Fruit fly (Drosophila melanogaster) whole organism, pupa: ENCODE data around the gene Vta1.
A peak's percentile ranks its signal among the peaks of the same experiment; 100 is the strongest.

Experiments used
- CG10348 ChIP-seq: fragments of 200-800 bp; sonication (Bioruptor generic); IDR thresholded peaks from 2 replicates; pipeline ENCODE4 v1.3.6; 2022; ENCODE audit warnings: missing biosample characterization, missing genetic modification characterization
- CG12605 ChIP-seq: fragments of 200-800 bp; sonication (Bioruptor generic); IDR thresholded peaks from 2 replicates; pipeline ENCODE4 v1.3.6; 2022; ENCODE audit warnings: missing biosample characterization, missing genetic modification characterization
- CG13204 ChIP-seq: fragments of 200-800 bp; sonication (Bioruptor generic); optimal IDR thresholded peaks from 2 replicates; lab custom pipeline; 2018; ENCODE audit warnings: missing biosample characterization, mild to moderate bottlenecking, missing genetic modification characterization, moderate library complexity
- CG14655 ChIP-seq: fragments of 200-800 bp; sonication (Bioruptor generic); optimal IDR thresholded peaks from 3 replicates; lab custom pipeline; 2017; ENCODE audit warnings: mild to moderate bottlenecking, missing biosample characterization, missing genetic modification reagents, missing genetic modification characterization
- CG15710 ChIP-seq: fragments of 200-800 bp; sonication (Bioruptor generic); optimal IDR thresholded peaks from 2 replicates; lab custom pipeline; 2018; ENCODE audit warnings: missing biosample characterization, mild to moderate bottlenecking, missing genetic modification characterization, moderate library complexity
- CG17806 ChIP-seq: fragments of 200-800 bp; sonication (Bioruptor generic); optimal IDR thresholded peaks from 2 replicates; lab custom pipeline; 2018; ENCODE audit warnings: missing biosample characterization, mild to moderate bottlenecking, missing genetic modification characterization, moderate library complexity
- CG32121 ChIP-seq: fragments of 200-800 bp; sonication (Bioruptor generic); IDR thresholded peaks from 2 replicates; pipeline ENCODE4 v1.3.6; 2022; ENCODE audit warnings: missing biosample characterization, missing genetic modification characterization
- CG34367 ChIP-seq: fragments of 200-800 bp; sonication (Bioruptor generic); optimal IDR thresholded peaks from 2 replicates; lab custom pipeline; 2018; ENCODE audit warnings: missing biosample characterization, mild to moderate bottlenecking, missing genetic modification characterization
- CG4496 ChIP-seq: fragments of 200-800 bp; sonication (Bioruptor generic); IDR thresholded peaks from 3 replicates; pipeline ENCODE4 v1.3.6; 2022; ENCODE audit warnings: missing biosample characterization, missing genetic modification characterization
- EcR ChIP-seq: fragments of 200-800 bp; sonication (Bioruptor generic); optimal IDR thresholded peaks from 3 replicates; lab custom pipeline; 2019; ENCODE audit warnings: missing biosample characterization, missing genetic modification characterization, mild to moderate bottlenecking, moderate library complexity, missing genetic modification reagents
- Pif1B ChIP-seq: fragments of 200-800 bp; sonication (Bioruptor generic); optimal IDR thresholded peaks from 3 replicates; lab custom pipeline; 2016; ENCODE audit warnings: missing biosample characterization, missing genetic modification characterization
- Snoo ChIP-seq: fragments of 200-800 bp; sonication (Bioruptor generic); optimal IDR thresholded peaks from 3 replicates; lab custom pipeline; 2017; ENCODE audit warnings: missing biosample characterization, mild to moderate bottlenecking, missing genetic modification characterization, inconsistent platforms
- fd96Ca ChIP-seq: fragments of 200-800 bp; sonication (Bioruptor generic); IDR thresholded peaks from 3 replicates; pipeline ENCODE4 v1.3.6; 2022; ENCODE audit warnings: missing biosample characterization, missing genetic modification characterization
- rn ChIP-seq: fragments of 200-800 bp; sonication (Bioruptor generic); IDR thresholded peaks from 2 replicates; pipeline ENCODE4 v1.3.6; 2022; ENCODE audit warnings: missing biosample characterization, missing genetic modification characterization

dm6 chr3L:1688161-1688560 is 35.5 kb upstream of the Vta1 start:
- TF ChIP-seq CG14655 (GFP tag; lab: Kevin White, UChicago) (peak; percentile 50), CG32121 (GFP tag; lab: Robert Waterston, UW) (no peak), EcR (no peak), CG12605 (GFP tag; lab: Robert Waterston, UW) (no peak), fd96Ca (no peak), rn (no peak), CG10348 (GFP tag; lab: Robert Waterston, UW) (no peak), CG4496 (GFP tag; lab: Robert Waterston, UW) (no peak), CG34367 (tag; lab: Kevin White, UChicago) (no peak), CG15710 (tag; lab: Kevin White, UChicago) (no peak), CG13204 (GFP tag; lab: Kevin White, UChicago) (no peak), CG17806 (no peak), Pif1B (GFP tag; lab: Kevin White, UChicago) (no peak), Snoo (tag; lab: Kevin White, UChicago) (no peak)
